Worm (Caenorhabditis elegans) whole organism, L4 larva: ENCODE measurements around the gene C14E2.4.

ENCODE experiments used
- Y75B8A.6 ChIP-seq: fragments of 200-800 bp; sonication (Bioruptor generic); IDR thresholded peaks from 2 replicates; pipeline ENCODE4 v1.3.6; 2022; ENCODE audit warnings: missing genetic modification reagents, missing genetic modification characterization, missing compliant biosample characterization
- aha-1 ChIP-seq: fragments of 150-350 bp; peaks from one replicate; lab custom pipeline; 2014; ENCODE audit warnings: missing biosample characterization, missing genetic modification characterization
- dve-1 ChIP-seq: sonication (generic microtip); optimal IDR thresholded peaks from 2 replicates; lab custom pipeline; 2017; ENCODE audit warnings: antibody characterized with exemption, mild to moderate bottlenecking, missing genetic modification characterization, missing compliant biosample characterization; ENCODE audit not compliant: insufficient read depth
- unc-130 ChIP-seq: sonication (generic microtip); optimal IDR thresholded peaks from 2 replicates; lab custom pipeline; 2016; ENCODE audit warnings: missing genetic modification reagents, missing genetic modification characterization, missing compliant biosample characterization
- unc-39 ChIP-seq: sonication (generic microtip); optimal IDR thresholded peaks from 2 replicates; lab custom pipeline; 2017; ENCODE audit warnings: missing biosample characterization, missing genetic modification characterization
- ztf-7 ChIP-seq: fragments of 150-350 bp; optimal IDR thresholded peaks from 2 replicates; lab custom pipeline; 2014; ENCODE audit warnings: missing biosample characterization, missing genetic modification characterization

DNA sequence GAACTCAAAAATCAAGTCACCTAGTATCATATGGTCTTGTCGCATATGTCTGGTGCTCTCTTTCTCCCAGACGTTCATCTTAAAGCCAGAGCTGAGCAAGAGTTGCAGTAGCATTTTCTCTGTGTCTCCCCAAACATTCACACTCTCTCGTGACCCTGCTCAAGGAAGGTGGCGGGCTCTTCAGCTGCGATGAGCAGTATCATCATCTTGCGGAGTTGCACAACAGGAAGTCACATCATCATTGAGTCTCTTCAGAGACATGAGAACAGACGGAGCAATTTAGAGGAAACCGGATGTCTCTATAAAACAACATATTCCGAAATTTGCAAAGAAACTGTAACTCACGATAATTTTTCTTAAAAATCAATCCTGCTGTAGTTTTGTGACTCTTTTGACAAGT, 22.6 kb downstream of the C14E2.4 start:
- no peak for TF ChIP-seq Y75B8A.6
- TF ChIP-seq unc-39 (tag; lab: Kevin White, UChicago) = no peak
- no peak for TF ChIP-seq dve-1 (tag; lab: Kevin White, UChicago)
- TF ChIP-seq aha-1 (tag; lab: Kevin White, UChicago) = no peak
- no peak for TF ChIP-seq unc-130
- TF ChIP-seq ztf-7 (tag; lab: Kevin White, UChicago) = no peak
